Worm (Caenorhabditis elegans) whole organism, mixed stage, embryonic: ENCODE results near the gene T19H12.15.
A peak's percentile ranks its signal among the peaks of the same experiment; 100 is the strongest.

Experiments
- bed-3 ChIP-seq: fragments of 200-800 bp; sonication (Bioruptor generic); optimal IDR thresholded peaks from 3 replicates; lab custom pipeline; 2018; ENCODE audit warnings: mild to moderate bottlenecking, missing genetic modification characterization, moderate library complexity, missing compliant biosample characterization
- ceh-39 ChIP-seq: fragments of 150-350 bp; optimal IDR thresholded peaks from 2 replicates; lab custom pipeline; 2014; ENCODE audit warnings: missing biosample characterization, missing genetic modification characterization
- ceh-43 ChIP-seq: fragments of 200-800 bp; sonication (Bioruptor generic); optimal IDR thresholded peaks from 2 replicates; lab custom pipeline; 2018; ENCODE audit warnings: mild to moderate bottlenecking, missing genetic modification characterization, moderate library complexity, missing compliant biosample characterization
- ceh-83 ChIP-seq: fragments of 200-800 bp; sonication (Bioruptor generic); optimal IDR thresholded peaks from 2 replicates; lab custom pipeline; 2018; ENCODE audit warnings: mild to moderate bottlenecking, missing genetic modification characterization, missing compliant biosample characterization
- ces-1 ChIP-seq: fragments of 150-350 bp; optimal IDR thresholded peaks from 2 replicates; lab custom pipeline; 2014; ENCODE audit warnings: missing biosample characterization, missing genetic modification reagents, missing genetic modification characterization
- cnd-1 ChIP-seq: fragments of 200-800 bp; sonication (Bioruptor generic); optimal IDR thresholded peaks from 2 replicates; lab custom pipeline; 2018; ENCODE audit warnings: mild to moderate bottlenecking, missing genetic modification characterization, missing compliant biosample characterization
- drap-1 ChIP-seq: fragments of 200-800 bp; sonication (Bioruptor generic); optimal IDR thresholded peaks from 3 replicates; lab custom pipeline; 2018; ENCODE audit warnings: mild to moderate bottlenecking, missing genetic modification characterization, missing compliant biosample characterization
- elt-1 ChIP-seq: sonication (generic microtip); optimal IDR thresholded peaks from 2 replicates; lab custom pipeline; 2017; ENCODE audit warnings: missing genetic modification characterization, mild to moderate bottlenecking, missing compliant biosample characterization, antibody characterized with exemption, moderate library complexity, borderline replicate concordance; ENCODE audit not compliant: insufficient read depth
- ham-2 ChIP-seq: fragments of 200-800 bp; sonication (Bioruptor generic); optimal IDR thresholded peaks from 2 replicates; lab custom pipeline; 2018; ENCODE audit warnings: mild to moderate bottlenecking, missing genetic modification characterization, missing compliant biosample characterization
- hlh-1 ChIP-seq: fragments of 150-350 bp; optimal IDR thresholded peaks from 2 replicates; lab custom pipeline; 2014; ENCODE audit warnings: missing biosample characterization, missing genetic modification reagents, missing genetic modification characterization
- lin-32 ChIP-seq: fragments of 200-800 bp; sonication (Bioruptor generic); optimal IDR thresholded peaks from 2 replicates; lab custom pipeline; 2018; ENCODE audit warnings: mild to moderate bottlenecking, missing genetic modification characterization, missing compliant biosample characterization
- lsy-2 ChIP-seq: fragments of 150-350 bp; optimal IDR thresholded peaks from 2 replicates; lab custom pipeline; 2014; ENCODE audit warnings: missing biosample characterization, missing genetic modification characterization
- mab-5 ChIP-seq: fragments of 150-350 bp; optimal IDR thresholded peaks from 2 replicates; lab custom pipeline; 2014; ENCODE audit warnings: missing biosample characterization, missing genetic modification characterization
- mep-1 ChIP-seq: fragments of 150-350 bp; optimal IDR thresholded peaks from 2 replicates; lab custom pipeline; 2017; ENCODE audit warnings: missing biosample characterization, missing genetic modification reagents, missing genetic modification characterization, inconsistent platforms
- mls-2 ChIP-seq: sonication (generic microtip); optimal IDR thresholded peaks from 2 replicates; lab custom pipeline; 2016; ENCODE audit warnings: mild to moderate bottlenecking, missing genetic modification characterization, moderate library complexity, missing compliant biosample characterization
- nhr-12 ChIP-seq: fragments of 150-350 bp; optimal IDR thresholded peaks from 2 replicates; lab custom pipeline; 2014; ENCODE audit warnings: missing biosample characterization, missing genetic modification characterization
- nhr-2 ChIP-seq: fragments of 150-350 bp; optimal IDR thresholded peaks from 2 replicates; lab custom pipeline; 2014; ENCODE audit warnings: missing biosample characterization, missing genetic modification characterization
- nhr-237 ChIP-seq: fragments of 150-350 bp; optimal IDR thresholded peaks from 2 replicates; lab custom pipeline; 2014; ENCODE audit warnings: missing biosample characterization, missing genetic modification characterization
- nhr-76 ChIP-seq: sonication (generic microtip); optimal IDR thresholded peaks from 2 replicates; lab custom pipeline; 2017; ENCODE audit warnings: missing biosample characterization, missing genetic modification characterization
- pha-4 ChIP-seq: fragments of 150-350 bp; optimal IDR thresholded peaks from 2 replicates; lab custom pipeline; 2018; ENCODE audit warnings: missing biosample characterization, missing genetic modification reagents, missing genetic modification characterization
- snpc-4 ChIP-seq: fragments of 150-350 bp; optimal IDR thresholded peaks from 2 replicates; lab custom pipeline; 2014; ENCODE audit warnings: missing biosample characterization, missing genetic modification characterization
- sptf-1 ChIP-seq: sonication (generic microtip); optimal IDR thresholded peaks from 2 replicates; lab custom pipeline; 2017; ENCODE audit warnings: mild to moderate bottlenecking, missing genetic modification characterization, moderate library complexity, missing compliant biosample characterization
- tbx-8 ChIP-seq: fragments of 200-800 bp; sonication (Bioruptor generic); optimal IDR thresholded peaks from 2 replicates; lab custom pipeline; 2018; ENCODE audit warnings: mild to moderate bottlenecking, missing genetic modification characterization, moderate library complexity, missing compliant biosample characterization
- unc-120 ChIP-seq: sonication (generic microtip); optimal IDR thresholded peaks from 2 replicates; lab custom pipeline; 2017; ENCODE audit warnings: missing genetic modification characterization, missing compliant biosample characterization; ENCODE audit not compliant: poor library complexity, severe bottlenecking
- unc-39 ChIP-seq: fragments of 150-350 bp; optimal IDR thresholded peaks from 2 replicates; lab custom pipeline; 2014; ENCODE audit warnings: missing biosample characterization, missing genetic modification characterization
- unc-62 ChIP-seq: fragments of 150-350 bp; optimal IDR thresholded peaks from 2 replicates; lab custom pipeline; 2014; ENCODE audit warnings: missing biosample characterization, missing genetic modification reagents, missing genetic modification characterization
- zip-8 ChIP-seq: fragments of 150-350 bp; optimal IDR thresholded peaks from 2 replicates; lab custom pipeline; 2014; ENCODE audit warnings: missing biosample characterization, missing genetic modification characterization
- ztf-11 ChIP-seq: fragments of 150-350 bp; optimal IDR thresholded peaks from 2 replicates; lab custom pipeline; 2014; ENCODE audit warnings: missing biosample characterization, missing genetic modification characterization

Gene T19H12.15

DNA sequence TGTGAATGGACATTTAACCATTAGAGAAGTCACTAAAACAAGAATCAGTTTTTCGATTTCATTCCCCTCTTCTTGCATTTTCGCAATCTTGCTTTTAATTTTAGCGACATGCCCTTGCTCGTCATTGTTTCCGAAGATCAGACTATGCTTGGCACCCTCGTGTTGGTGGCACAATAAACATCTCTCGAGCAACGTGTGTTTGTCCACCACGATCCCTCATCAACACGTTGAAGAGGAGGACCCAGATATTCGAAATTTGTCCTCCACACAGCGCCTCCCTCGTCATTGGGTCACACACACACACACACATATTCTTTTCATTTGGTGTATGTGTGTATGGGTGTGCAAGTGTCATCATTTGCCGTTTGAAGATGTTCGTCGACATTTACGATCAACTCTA lies 13.8 kb downstream of the T19H12.15 start, which contains the start of gene srd-32:
srd-32 (plus strand) TSS at position 301 of the 400 bp plus-strand sequence.
- no peak for TF ChIP-seq mep-1 (tag; lab: Kevin White, UChicago)
- no peak for TF ChIP-seq mls-2 (tag; lab: Kevin White, UChicago)
- no peak for TF ChIP-seq ztf-11 (tag; lab: Kevin White, UChicago)
- no peak for TF ChIP-seq unc-39
- no peak for TF ChIP-seq zip-8 (tag; lab: Kevin White, UChicago)
- no peak for TF ChIP-seq unc-120 (tag; lab: Kevin White, UChicago)
- TF ChIP-seq snpc-4 (tag; lab: Kevin White, UChicago), result no peak
- no peak for TF ChIP-seq nhr-237 (tag; lab: Kevin White, UChicago)
- TF ChIP-seq elt-1, result no peak
- TF ChIP-seq ham-2, result no peak
- TF ChIP-seq nhr-12 (tag; lab: Kevin White, UChicago), result no peak
- TF ChIP-seq ces-1 (GFP tag; lab: Kevin White, UChicago), result no peak
- TF ChIP-seq nhr-2, result no peak
- no peak for TF ChIP-seq cnd-1 (tag; lab: Kevin White, UChicago)
- TF ChIP-seq ceh-43, result no peak

DNA sequence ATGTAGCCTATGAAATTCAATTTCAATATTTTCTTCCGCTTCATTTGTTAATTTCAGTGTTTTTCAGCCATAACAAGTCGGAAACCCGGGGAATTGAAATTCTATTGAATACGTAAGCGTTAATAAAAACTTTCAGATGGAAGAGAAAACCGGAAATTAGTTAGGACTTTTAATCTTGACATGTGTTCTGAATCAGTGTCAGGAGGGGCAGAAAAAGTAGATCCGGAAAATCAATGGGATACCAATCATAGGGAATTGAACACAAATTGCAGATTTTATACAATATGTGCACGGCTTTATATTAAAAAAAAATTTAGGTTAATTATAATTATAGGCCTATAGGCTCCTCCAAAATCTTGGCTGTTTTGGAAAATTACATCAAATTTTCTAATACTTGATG lies 14.8 kb downstream of the T19H12.15 start:
- no peak for TF ChIP-seq lsy-2 (tag; lab: Kevin White, UChicago)
- TF ChIP-seq cnd-1 (tag; lab: Kevin White, UChicago), result no peak
- no peak for TF ChIP-seq unc-62 (GFP tag; lab: Kevin White, UChicago)

DNA sequence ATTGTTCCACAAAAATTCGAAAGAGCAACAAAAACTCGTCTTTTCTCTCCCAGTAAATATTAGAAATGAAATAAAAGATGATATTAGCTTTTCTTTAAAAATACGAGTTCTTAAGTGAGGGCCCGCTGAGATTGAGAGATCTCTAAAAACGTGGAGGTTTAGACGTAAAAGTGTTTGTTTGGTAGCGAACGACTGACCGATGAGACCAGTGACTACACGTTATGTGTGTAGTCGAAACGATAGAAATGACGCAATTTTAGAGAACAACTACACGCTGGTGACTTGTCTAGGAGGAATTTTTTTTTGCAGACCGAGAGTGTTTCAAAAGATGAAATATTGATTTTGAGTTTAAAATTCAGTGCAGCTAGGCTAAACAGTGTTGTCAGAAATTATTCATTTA lies 16.4 kb downstream of the T19H12.15 start, which contains the start of gene C37H5.13:
C37H5.13 (minus strand) TSS at position 229 of the 400 bp plus-strand sequence.
- peak; percentile 43 for TF ChIP-seq zip-8 (tag; lab: Kevin White, UChicago)
- TF ChIP-seq ceh-39 (tag; lab: Kevin White, UChicago), result no peak
- TF ChIP-seq unc-39, result no peak
- TF ChIP-seq pha-4, result no peak
- no peak for TF ChIP-seq nhr-237 (tag; lab: Kevin White, UChicago)
- TF ChIP-seq nhr-76 (tag; lab: Kevin White, UChicago), result no peak
- TF ChIP-seq, all 35 proteins: peak for 1

DNA sequence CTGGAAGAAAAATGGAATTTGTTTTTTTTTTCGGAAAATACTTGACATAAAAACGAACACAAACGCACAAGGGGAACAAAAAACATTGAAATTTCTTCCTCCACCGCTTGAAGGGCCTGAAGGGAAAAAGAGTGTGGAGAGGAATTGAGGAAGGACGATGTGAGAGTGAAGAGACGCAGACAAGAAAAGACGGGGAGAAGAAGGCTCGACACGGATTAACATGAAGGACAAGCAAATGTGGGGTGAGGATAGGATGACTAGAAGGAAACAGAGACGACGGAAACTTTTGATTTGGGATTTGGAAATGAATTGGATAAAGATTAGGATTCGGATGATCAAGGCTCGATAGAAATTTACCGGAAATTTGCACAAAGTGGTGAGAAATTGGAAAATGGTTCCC lies 18.6 kb downstream of the T19H12.15 start:
- TF ChIP-seq nhr-12 (tag; lab: Kevin White, UChicago), result no peak
- TF ChIP-seq cnd-1 (tag; lab: Kevin White, UChicago), result no peak
- TF ChIP-seq unc-39, result no peak
- TF ChIP-seq ceh-83 (GFP tag; lab: Kevin White, UChicago), result no peak
- no peak for TF ChIP-seq snpc-4 (tag; lab: Kevin White, UChicago)
- TF ChIP-seq mls-2 (tag; lab: Kevin White, UChicago), result no peak
- TF ChIP-seq sptf-1, result peak; percentile 12
- TF ChIP-seq drap-1 (GFP tag; lab: Kevin White, UChicago), result no peak
- peak; percentile 13 for TF ChIP-seq mep-1 (tag; lab: Kevin White, UChicago)
- TF ChIP-seq unc-120 (tag; lab: Kevin White, UChicago), result peak; percentile 20
- TF ChIP-seq pha-4, result no peak
- TF ChIP-seq zip-8 (tag; lab: Kevin White, UChicago), result no peak
- peak; percentile 39 for TF ChIP-seq ces-1 (GFP tag; lab: Kevin White, UChicago)
- peak; percentile 37 for TF ChIP-seq unc-62 (GFP tag; lab: Kevin White, UChicago)
- no peak for TF ChIP-seq nhr-2

DNA sequence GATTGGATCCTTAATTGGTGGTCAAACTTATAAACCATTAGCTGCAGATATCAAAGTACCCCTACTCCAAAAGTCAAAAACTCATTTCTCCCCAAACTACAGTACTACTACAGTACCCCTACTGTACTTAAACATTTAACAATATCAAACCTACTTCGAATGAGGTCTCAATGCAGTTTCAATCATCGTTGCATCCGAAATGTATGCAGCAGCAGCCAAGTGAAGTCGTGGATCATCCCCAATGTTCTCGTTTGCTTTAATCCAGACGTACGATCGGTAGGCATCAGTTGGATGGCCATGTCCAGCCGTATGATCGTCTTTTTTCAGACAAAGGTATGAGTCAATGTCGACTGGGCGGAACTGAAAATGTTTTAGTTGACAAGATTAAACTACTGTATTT lies 21.6 kb downstream of the T19H12.15 start:
- no peak for TF ChIP-seq ces-1 (GFP tag; lab: Kevin White, UChicago)
- TF ChIP-seq sptf-1, result no peak
- TF ChIP-seq hlh-1, result no peak
- TF ChIP-seq, all 35 proteins: peak for 0

DNA sequence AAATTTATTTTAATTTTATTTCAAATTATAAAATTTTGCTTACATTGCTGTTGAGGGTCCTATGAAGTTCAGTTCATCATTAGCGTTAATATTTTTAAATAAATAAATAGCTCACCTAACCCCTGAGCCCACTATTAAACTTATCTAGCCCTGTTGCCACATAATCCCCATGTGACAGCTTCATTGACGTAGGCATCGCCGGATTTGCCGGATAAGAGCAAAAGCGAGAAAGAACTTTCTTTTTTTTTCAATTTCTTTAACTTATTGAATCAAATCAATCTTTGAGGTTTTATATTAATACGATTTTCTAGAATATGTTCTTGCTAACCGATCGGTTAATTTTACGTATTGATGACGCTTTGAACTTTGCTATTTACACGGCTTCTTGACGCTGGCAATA lies 27.2 kb downstream of the T19H12.15 start:
- no peak for TF ChIP-seq bed-3
- no peak for TF ChIP-seq lin-32 (GFP tag; lab: Kevin White, UChicago)
- no peak for TF ChIP-seq mab-5 (tag; lab: Kevin White, UChicago)
- TF ChIP-seq cnd-1 (tag; lab: Kevin White, UChicago), result no peak
- no peak for TF ChIP-seq hlh-1
- no peak for TF ChIP-seq tbx-8 (GFP tag; lab: Kevin White, UChicago)
